Fruit fly (Drosophila melanogaster) whole organism, wandering third instar larva: ENCODE measurements around the gene CG17108.

Experiments
- Abd-B ChIP-seq: fragments of >200 bp; optimal IDR thresholded peaks from 2 replicates; lab custom pipeline; 2017; ENCODE audit warnings: missing biosample characterization, missing genetic modification characterization
- CG32264 ChIP-seq: fragments of 200-800 bp; sonication (Bioruptor generic); optimal IDR thresholded peaks from 2 replicates; lab custom pipeline; 2016; ENCODE audit warnings: missing biosample characterization, missing genetic modification characterization
- CG9705 ChIP-seq: fragments of 200-800 bp; sonication (Bioruptor generic); optimal IDR thresholded peaks from 2 replicates; lab custom pipeline; 2018; ENCODE audit warnings: missing biosample characterization, mild to moderate bottlenecking, missing genetic modification characterization
- CrebA ChIP-seq: fragments of 200-800 bp; sonication (Bioruptor generic); optimal IDR thresholded peaks from 2 replicates; lab custom pipeline; 2016; ENCODE audit warnings: missing biosample characterization, mild to moderate bottlenecking, missing genetic modification characterization, borderline replicate concordance
- Dfd ChIP-seq: fragments of >200 bp; optimal IDR thresholded peaks from 2 replicates; lab custom pipeline; 2017; ENCODE audit warnings: missing biosample characterization, missing genetic modification characterization
- Dif ChIP-seq: fragments of 200-275, 200-300 bp; sonication (Bioruptor generic); optimal IDR thresholded peaks from 2 replicates; lab custom pipeline; 2018; ENCODE audit warnings: missing biosample characterization, missing genetic modification characterization; ENCODE audit not compliant: partially characterized antibody
- GATAd ChIP-seq: sonication (Bioruptor generic); optimal IDR thresholded peaks from 2 replicates; lab custom pipeline; 2016; ENCODE audit warnings: missing biosample characterization, missing genetic modification characterization
- HLH106 ChIP-seq: fragments of 200-800 bp; optimal IDR thresholded peaks from 3 replicates; lab custom pipeline; 2019; ENCODE audit warnings: missing biosample characterization, mild to moderate bottlenecking, missing genetic modification characterization, moderate library complexity
- Hnf4 ChIP-seq: fragments of 200-800 bp; sonication (Bioruptor generic); optimal IDR thresholded peaks from 2 replicates; lab custom pipeline; 2016; ENCODE audit warnings: missing biosample characterization, mild to moderate bottlenecking, missing genetic modification characterization
- Hr78 ChIP-seq: fragments of >200 bp; optimal IDR thresholded peaks from 2 replicates; lab custom pipeline; 2017; ENCODE audit warnings: missing biosample characterization, missing genetic modification characterization
- Hr83 ChIP-seq: fragments of 200-300 bp; sonication (Bioruptor generic); optimal IDR thresholded peaks from 2 replicates; lab custom pipeline; 2016; ENCODE audit warnings: missing biosample characterization, mild to moderate bottlenecking, missing genetic modification characterization, moderate library complexity; ENCODE audit not compliant: poor library complexity, severe bottlenecking
- Jra ChIP-seq: sonication (Bioruptor generic); optimal IDR thresholded peaks from 2 replicates; lab custom pipeline; 2016; ENCODE audit warnings: missing biosample characterization, missing genetic modification characterization
- Mio ChIP-seq: sonication (Bioruptor generic); optimal IDR thresholded peaks from 2 replicates; lab custom pipeline; 2016; ENCODE audit warnings: missing biosample characterization, missing genetic modification characterization
- Myc ChIP-seq: fragments of >200 bp; optimal IDR thresholded peaks from 2 replicates; lab custom pipeline; 2017
- N ChIP-seq: fragments of >200 bp; optimal IDR thresholded peaks from 2 replicates; lab custom pipeline; 2018; ENCODE audit warnings: missing biosample characterization, missing external identifiers, missing genetic modification characterization
- OdsH ChIP-seq: fragments of 200-800 bp; sonication (Bioruptor generic); optimal IDR thresholded peaks from 2 replicates; lab custom pipeline; 2016; ENCODE audit warnings: missing biosample characterization, mild to moderate bottlenecking, missing genetic modification characterization
- Rel ChIP-seq, 2 experiments: fragments of 200-800 bp; sonication (Bioruptor generic) in 1 of 2; optimal IDR thresholded peaks; 2 replicates in 1 of 2; 3 replicates in 1 of 2; lab custom pipeline; 2016 to 2019; ENCODE audit warnings: mild to moderate bottlenecking in 2 of 2, missing biosample characterization in 2 of 2, missing genetic modification characterization in 2 of 2, moderate library complexity in 1 of 2
- Sp1 ChIP-seq: fragments of 200-800 bp; sonication (Bioruptor generic); optimal IDR thresholded peaks from 3 replicates; lab custom pipeline; 2019; ENCODE audit warnings: missing biosample characterization, mild to moderate bottlenecking, missing genetic modification characterization, moderate library complexity
- Vsx2 ChIP-seq: fragments of 200-300, 225-300 bp; sonication (Bioruptor generic); optimal IDR thresholded peaks from 2 replicates; lab custom pipeline; 2018; ENCODE audit warnings: missing biosample characterization, missing genetic modification characterization; ENCODE audit not compliant: partially characterized antibody
- br ChIP-seq: fragments of 200-800 bp; sonication (Bioruptor generic); optimal IDR thresholded peaks from 2 replicates; lab custom pipeline; 2016; ENCODE audit warnings: missing biosample characterization, missing genetic modification characterization
- brk ChIP-seq: fragments of 200-800 bp; sonication (Bioruptor generic); optimal IDR thresholded peaks from 2 replicates; lab custom pipeline; 2016; ENCODE audit warnings: missing biosample characterization, mild to moderate bottlenecking, missing genetic modification characterization
- dl ChIP-seq, 2 experiments: fragments of 175-275, 200-275 bp in 1 of 2; fragments of 200-275 bp in 1 of 2; sonication (Bioruptor generic); optimal IDR thresholded peaks; lab custom pipeline; 2018; ENCODE audit warnings: mild to moderate bottlenecking in 2 of 2, missing biosample characterization in 2 of 2, missing genetic modification characterization in 2 of 2, moderate library complexity in 2 of 2; ENCODE audit not compliant: partially characterized antibody in 2 of 2, insufficient read depth in 1 of 2
- dmrt93B ChIP-seq: fragments of 200-800 bp; sonication (Bioruptor generic); optimal IDR thresholded peaks from 2 replicates; lab custom pipeline; 2018; ENCODE audit warnings: missing biosample characterization, mild to moderate bottlenecking, missing genetic modification characterization
- dsf ChIP-seq: sonication (Bioruptor generic); optimal IDR thresholded peaks from 2 replicates; lab custom pipeline; 2016; ENCODE audit warnings: missing biosample characterization, missing genetic modification characterization, borderline replicate concordance
- ey ChIP-seq: fragments of 200-800 bp; sonication (Bioruptor generic); optimal IDR thresholded peaks from 2 replicates; lab custom pipeline; 2016; ENCODE audit warnings: missing biosample characterization, missing genetic modification characterization
- foxo ChIP-seq, 2 experiments: fragments of 200-800 bp; sonication (Bioruptor generic); optimal IDR thresholded peaks; 2 replicates in 1 of 2; 3 replicates in 1 of 2; lab custom pipeline; 2016 to 2017; ENCODE audit warnings: missing biosample characterization in 2 of 2, missing genetic modification characterization in 2 of 2
- fru ChIP-seq: fragments of 200-800 bp; sonication (Bioruptor generic); optimal IDR thresholded peaks from 3 replicates; lab custom pipeline; 2016; ENCODE audit warnings: missing biosample characterization, mild to moderate bottlenecking, missing genetic modification characterization
- h ChIP-seq: fragments of 200-800 bp; sonication (Bioruptor generic); optimal IDR thresholded peaks from 3 replicates; lab custom pipeline; 2016; ENCODE audit warnings: missing biosample characterization, mild to moderate bottlenecking, missing genetic modification characterization
- jim ChIP-seq: fragments of 175-275, 200-325 bp; sonication (Bioruptor generic); optimal IDR thresholded peaks from 2 replicates; lab custom pipeline; 2016; ENCODE audit warnings: missing biosample characterization, mild to moderate bottlenecking, missing genetic modification characterization
- lola ChIP-seq: fragments of >200 bp; optimal IDR thresholded peaks from 2 replicates; lab custom pipeline; 2017; ENCODE audit warnings: missing biosample characterization, missing genetic modification characterization
- pan ChIP-seq: fragments of >200 bp; optimal IDR thresholded peaks from 2 replicates; lab custom pipeline; 2017
- psq ChIP-seq: fragments of 200-800 bp; sonication (Bioruptor generic); optimal IDR thresholded peaks from 3 replicates; lab custom pipeline; 2017; ENCODE audit warnings: missing biosample characterization, mild to moderate bottlenecking, missing genetic modification characterization, moderate library complexity
- rgr ChIP-seq: fragments of 200-800 bp; sonication (Bioruptor generic); optimal IDR thresholded peaks from 3 replicates; lab custom pipeline; 2016; ENCODE audit warnings: missing biosample characterization, mild to moderate bottlenecking, missing genetic modification characterization
- sage ChIP-seq: fragments of 200-800 bp; sonication (Bioruptor generic); optimal IDR thresholded peaks from 2 replicates; lab custom pipeline; 2016; ENCODE audit warnings: missing biosample characterization, mild to moderate bottlenecking, missing genetic modification characterization
- sv ChIP-seq: fragments of 200-800 bp; sonication (Bioruptor generic); optimal IDR thresholded peaks from 3 replicates; lab custom pipeline; 2016; ENCODE audit warnings: missing biosample characterization, missing genetic modification characterization
- tai ChIP-seq: sonication (Bioruptor generic); optimal IDR thresholded peaks from 2 replicates; lab custom pipeline; 2016; ENCODE audit warnings: missing biosample characterization, missing genetic modification characterization
- usp ChIP-seq: fragments of >200 bp; optimal IDR thresholded peaks from 2 replicates; lab custom pipeline; 2017; ENCODE audit warnings: missing biosample characterization, missing genetic modification characterization
- woc ChIP-seq: sonication (Bioruptor generic); optimal IDR thresholded peaks from 2 replicates; lab custom pipeline; 2016; ENCODE audit warnings: missing biosample characterization, mild to moderate bottlenecking, missing genetic modification characterization

CG17108 gene

DNA sequence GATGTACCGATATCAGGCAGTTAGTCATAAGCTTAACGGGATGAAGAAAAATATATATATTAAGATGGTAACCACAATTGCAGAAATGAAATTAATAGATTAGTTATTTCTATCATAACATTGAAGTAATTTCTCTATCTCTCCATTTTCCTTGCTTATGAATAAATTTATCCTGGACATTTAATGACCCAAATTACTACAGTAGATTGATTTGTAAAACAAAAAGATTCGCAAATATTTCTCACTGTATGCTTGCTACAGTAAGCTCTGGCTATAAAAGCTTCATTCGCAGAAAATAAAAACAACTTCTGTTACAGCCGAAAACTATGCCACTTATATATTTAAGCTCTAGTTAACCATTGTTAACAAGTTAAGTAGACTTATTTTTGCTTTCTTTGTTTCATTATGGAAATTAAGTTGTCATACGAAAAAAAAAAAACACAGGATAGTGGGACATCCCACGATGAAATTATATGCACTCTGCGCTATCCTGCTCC, 13.3 kb downstream of the CG17108 start, which contains the start of gene CG17105:
Gene CG17105, plus strand, starts transcription at position 447 of the 497 bp plus-strand sequence.
- TF ChIP-seq N (GFP tag; lab: Kevin White, UChicago) (no peak), Vsx2 (GFP tag; lab: Kevin White, UChicago) (no peak), ey (GFP tag; lab: Kevin White, UChicago) (no peak), Hnf4 (GFP tag; lab: Kevin White, UChicago) (no peak), CG32264 (GFP tag; lab: Kevin White, UChicago) (no peak), sv (no peak), Sp1 (GFP tag; lab: Kevin White, UChicago) (no peak), Hr83 (GFP tag; lab: Kevin White, UChicago) (no peak)

DNA sequence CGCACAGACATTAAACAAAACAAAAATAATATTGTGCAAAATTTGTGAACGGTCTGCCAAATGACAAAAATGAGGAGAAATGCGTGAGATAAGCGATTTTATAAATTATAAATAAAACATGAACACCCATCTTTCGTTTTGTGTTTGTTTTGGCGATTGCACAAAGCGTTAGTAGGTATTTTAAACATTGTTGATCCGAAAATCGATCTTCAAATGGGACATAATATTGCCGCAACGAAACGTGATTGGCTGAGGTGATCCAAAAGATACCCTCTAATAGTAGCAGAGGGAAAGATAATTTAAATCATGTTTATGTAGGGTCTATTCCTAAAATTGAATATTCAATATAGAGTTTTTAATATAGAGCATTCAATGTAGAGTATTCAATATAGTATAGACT, 14.3 kb downstream of the CG17108 start:
- no peak for TF ChIP-seq brk (GFP tag; lab: Kevin White, UChicago)
- TF ChIP-seq Hr78 (GFP tag; lab: Kevin White, UChicago) = no peak
- no peak for TF ChIP-seq sage (GFP tag; lab: Kevin White, UChicago)
- no peak for TF ChIP-seq CrebA (GFP tag; lab: Kevin White, UChicago)
- TF ChIP-seq sv = no peak
- peak; percentile 18 for TF ChIP-seq ey (GFP tag; lab: Kevin White, UChicago)
- no peak for TF ChIP-seq HLH106 (tag; lab: Kevin White, UChicago)
- TF ChIP-seq psq (GFP tag; lab: Kevin White, UChicago) = no peak
- peak; percentile 2 for TF ChIP-seq h (GFP tag; lab: Kevin White, UChicago)
- TF ChIP-seq N (GFP tag; lab: Kevin White, UChicago) = no peak
- TF ChIP-seq Vsx2 (GFP tag; lab: Kevin White, UChicago) = no peak

DNA sequence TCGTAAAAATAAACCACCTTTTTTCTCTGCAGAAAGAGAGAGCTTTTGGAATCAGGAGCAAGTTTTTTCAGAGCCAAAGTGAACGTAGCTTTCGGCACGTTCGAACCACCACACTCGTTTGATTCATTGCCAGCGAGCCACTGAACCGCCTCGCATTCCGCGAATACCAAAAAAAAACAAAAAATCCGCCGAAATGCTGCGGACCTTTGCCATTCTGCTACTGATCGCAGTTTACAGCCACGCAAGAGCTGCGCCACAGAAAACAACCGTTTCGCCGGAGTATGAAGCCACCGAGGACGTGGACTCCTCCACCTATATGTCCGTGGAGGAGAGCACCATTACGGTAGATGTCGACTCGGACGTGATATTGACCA, 16.2 kb downstream of the CG17108 start:
- peak; percentile 13 for TF ChIP-seq fru (GFP tag; lab: Kevin White, UChicago)
- TF ChIP-seq CG32264 (GFP tag; lab: Kevin White, UChicago) = no peak

DNA sequence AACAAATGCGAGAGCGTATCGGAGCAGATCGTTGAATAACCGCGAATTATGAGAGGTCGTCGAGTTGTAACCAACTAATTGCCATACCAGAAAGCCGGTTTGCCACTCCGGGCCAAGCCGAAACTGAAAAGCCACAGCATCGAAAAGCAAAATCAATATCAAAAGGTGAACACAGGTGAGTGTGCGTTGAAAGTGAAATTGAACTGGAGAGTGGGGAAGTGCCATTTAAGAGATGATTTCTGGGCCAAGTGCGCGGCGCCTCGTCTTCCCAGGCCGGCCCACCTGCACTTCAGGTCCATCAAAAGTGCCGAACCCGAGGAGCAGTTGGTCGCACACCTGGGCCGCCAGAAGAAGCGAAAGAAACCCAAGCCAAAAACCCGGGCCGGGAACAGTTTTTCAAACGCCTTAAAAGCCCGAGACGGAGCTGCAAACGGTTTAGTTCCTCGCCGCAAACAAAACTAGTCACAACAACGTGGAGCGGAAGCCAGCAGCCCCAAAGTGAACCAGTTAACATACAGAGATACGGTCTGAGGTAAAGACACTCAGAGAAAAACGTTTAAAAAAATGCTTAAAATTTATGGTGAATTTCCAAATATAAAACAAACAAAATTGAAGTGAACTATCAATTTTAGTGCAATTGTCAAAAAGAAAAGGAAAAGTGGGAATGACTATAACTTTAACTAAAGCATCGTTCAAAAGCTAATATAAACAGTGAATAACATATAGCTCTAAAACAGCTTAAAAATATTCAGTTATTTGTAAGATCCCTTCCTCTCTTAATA, 16.8 kb downstream of the CG17108 start, which contains the start of gene CG17104:
Gene CG17104, plus strand, starts transcription at position 266 of the 782 bp plus-strand sequence.
- no peak for TF ChIP-seq pan
- TF ChIP-seq woc (GFP tag; lab: Kevin White, UChicago) = peak; percentile 55
- TF ChIP-seq HLH106 (tag; lab: Kevin White, UChicago) = peak; percentile 54
- no peak for TF ChIP-seq dsf (GFP tag; lab: Kevin White, UChicago)
- peak in 1 of 2 experiments; percentile 60 for TF ChIP-seq foxo (GFP tag; optimal IDR thresholded peaks at IDR 0.05; lab: Kevin White, UChicago)
- TF ChIP-seq psq (GFP tag; lab: Kevin White, UChicago) = no peak
- no peak for TF ChIP-seq sv
- TF ChIP-seq usp = no peak
- no peak for TF ChIP-seq Dfd (GFP tag; lab: Kevin White, UChicago)
- no peak for TF ChIP-seq GATAd (GFP tag; lab: Kevin White, UChicago)
- no peak for TF ChIP-seq Jra (GFP tag; lab: Kevin White, UChicago)
- no peak for TF ChIP-seq Rel (GFP tag; optimal IDR thresholded peaks at IDR 0.05; lab: Kevin White, UChicago)
- no peak for TF ChIP-seq Rel (tag; optimal IDR thresholded peaks at IDR 0.05; lab: Kevin White, UChicago)
- no peak for TF ChIP-seq Hr78 (GFP tag; lab: Kevin White, UChicago)
- no peak for TF ChIP-seq Dif (GFP tag; lab: Kevin White, UChicago)
- no peak for TF ChIP-seq jim (GFP tag; lab: Kevin White, UChicago)
- TF ChIP-seq rgr = peak; percentile 58
- no peak for TF ChIP-seq CG9705
- TF ChIP-seq dl (GFP tag; optimal IDR thresholded peaks at IDR 0.05; lab: Kevin White, UChicago; ENCODE audit: insufficient read depth in 1 of 2, partially characterized antibody in 2 of 2) = no peak
- TF ChIP-seq OdsH = peak; percentile 48
- TF ChIP-seq Myc (lab: Kevin White, UChicago) = no peak
- TF ChIP-seq Hr83 (GFP tag; lab: Kevin White, UChicago) = no peak
- no peak for TF ChIP-seq CrebA (GFP tag; lab: Kevin White, UChicago)
- TF ChIP-seq lola (GFP tag; lab: Kevin White, UChicago) = no peak
- no peak for TF ChIP-seq Vsx2 (GFP tag; lab: Kevin White, UChicago)
- TF ChIP-seq Abd-B (GFP tag; lab: Kevin White, UChicago) = no peak
- peak; percentile 32 for TF ChIP-seq tai (GFP tag; lab: Kevin White, UChicago)
- TF ChIP-seq brk (GFP tag; lab: Kevin White, UChicago) = no peak
- peak; percentile 33 for TF ChIP-seq br (GFP tag; lab: Kevin White, UChicago)
- peak; percentile 46 for TF ChIP-seq Sp1 (GFP tag; lab: Kevin White, UChicago)
- peak; percentile 75 for TF ChIP-seq fru (GFP tag; lab: Kevin White, UChicago)
- TF ChIP-seq Mio (GFP tag; lab: Kevin White, UChicago) = no peak
- TF ChIP-seq dmrt93B (GFP tag; lab: Kevin White, UChicago) = no peak
- TF ChIP-seq Hnf4 (GFP tag; lab: Kevin White, UChicago) = peak; percentile 29
- TF ChIP-seq h (GFP tag; lab: Kevin White, UChicago) = peak; percentile 63
- TF ChIP-seq sage (GFP tag; lab: Kevin White, UChicago) = no peak
- no peak for TF ChIP-seq CG32264 (GFP tag; lab: Kevin White, UChicago)
- peak; percentile 44 for TF ChIP-seq ey (GFP tag; lab: Kevin White, UChicago)
- no peak for TF ChIP-seq N (GFP tag; lab: Kevin White, UChicago)
